Fruit fly (Drosophila melanogaster): ENCODE results near the gene CG6333.

dm6 chr3L:17475979-17476393, 10.0 kb downstream of the CG6333 start, which contains the start of gene CG34250:
- peak; percentile 25 for TF ChIP-seq CG7786 (GFP tag; optimal IDR thresholded peaks at IDR 0.05)
- no peak for TF ChIP-seq Gsc (GFP tag; IDR thresholded peaks at IDR 0.05)
- peak; percentile 7 for TF ChIP-seq Sox102F (GFP tag; optimal IDR thresholded peaks at IDR 0.05)

Measured in whole organism, embryonic.